Fruit fly (Drosophila melanogaster): ENCODE data around the gene BicD.

The BicD gene

dm6 chr2L:17410358-17410757 lies 62.7 kb downstream of the BicD start, which contains the start of the genes Polr2J and CG15141 (continued):
- TF ChIP-seq CG16813 (GFP tag; IDR thresholded peaks at IDR 0.05; ENCODE audit: partially characterized antibody), result peak; percentile 95
- TF ChIP-seq Dbx (GFP tag; IDR thresholded peaks at IDR 0.05), result peak; percentile 92
- no peak for TF ChIP-seq zf30C (GFP tag; optimal IDR thresholded peaks at IDR 0.05)
- TF ChIP-seq CG9797 (GFP tag; optimal IDR thresholded peaks at IDR 0.05), result peak; percentile 60
- peak; percentile 86 for TF ChIP-seq CG6689 (GFP tag; IDR thresholded peaks at IDR 0.05)
- TF ChIP-seq vnd (GFP tag; IDR thresholded peaks at IDR 0.05; ENCODE audit: partially characterized antibody), result peak; percentile 85
- TF ChIP-seq Aef1 (GFP tag; IDR thresholded peaks at IDR 0.05), result peak; percentile 91
- no peak for TF ChIP-seq eyg (GFP tag; optimal IDR thresholded peaks at IDR 0.05)
- TF ChIP-seq CG18476 (GFP tag; optimal IDR thresholded peaks at IDR 0.05), result peak; percentile 86
- peak; percentile 54; the same call in 1 of the 3 replicates for TF ChIP-seq Mrtf (GFP tag; IDR thresholded peaks at IDR 0.05)
- TF ChIP-seq tx (GFP tag; optimal IDR thresholded peaks at IDR 0.05), result peak; percentile 50
- TF ChIP-seq stwl (tag; optimal IDR thresholded peaks at IDR 0.05), result peak; percentile 95
- peak; percentile 93 for TF ChIP-seq CG13287 (GFP tag; IDR thresholded peaks at IDR 0.05; ENCODE audit: partially characterized antibody)
- TF ChIP-seq Elba2 (GFP tag; optimal IDR thresholded peaks at IDR 0.05), result peak; percentile 66
- TF ChIP-seq CG18011 (GFP tag; optimal IDR thresholded peaks at IDR 0.05), result peak; percentile 74
- TF ChIP-seq pita (GFP tag; optimal IDR thresholded peaks at IDR 0.05), result no peak
- TF ChIP-seq aop (GFP tag; IDR thresholded peaks at IDR 0.05), result no peak; the same call in 1 of the 2 replicates
- TF ChIP-seq bigmax (GFP tag; optimal IDR thresholded peaks at IDR 0.05), result no peak
- TF ChIP-seq lov (optimal IDR thresholded peaks at IDR 0.05), result no peak
- TF ChIP-seq lov (GFP tag; IDR thresholded peaks at IDR 0.05), result 0 out of 3 replicates have a peak, but pooled peaks have one; percentile 63
- peak; percentile 71 for TF ChIP-seq D19B (GFP tag; optimal IDR thresholded peaks at IDR 0.05)
- TF ChIP-seq tap (tag; optimal IDR thresholded peaks at IDR 0.05), result no peak
- peak; percentile 91 for TF ChIP-seq ssp (GFP tag; IDR thresholded peaks at IDR 0.05)
- peak; percentile 18 for TF ChIP-seq fd102C (GFP tag; optimal IDR thresholded peaks at IDR 0.05)
- 0 out of 2 replicates have a peak, but pooled peaks have one; percentile 35 for TF ChIP-seq CG10321 (GFP tag; IDR thresholded peaks at IDR 0.05)
- TF ChIP-seq crp (GFP tag; optimal IDR thresholded peaks at IDR 0.05), result peak in 1 of 2 experiments; percentile 81
- peak; percentile 57 for TF ChIP-seq tup (GFP tag; optimal IDR thresholded peaks at IDR 0.05)
- peak; percentile 63 for TF ChIP-seq Mes4 (GFP tag; optimal IDR thresholded peaks at IDR 0.05)
- TF ChIP-seq CG7357 (GFP tag; IDR thresholded peaks at IDR 0.05), result peak; percentile 79
- peak; percentile 98 for TF ChIP-seq Ets65A (GFP tag)
- peak; percentile 53 for TF ChIP-seq cwo (GFP tag; optimal IDR thresholded peaks at IDR 0.05)
- TF ChIP-seq CG8388 (GFP tag; optimal IDR thresholded peaks at IDR 0.05), result peak; percentile 77
- peak in 1 of 2 experiments; percentile 82 for TF ChIP-seq bsh (GFP tag; optimal IDR thresholded peaks at IDR 0.05)
- TF ChIP-seq CG11247 (GFP tag; IDR thresholded peaks at IDR 0.05), result peak; percentile 82
- TF ChIP-seq CG8290 (GFP tag; optimal IDR thresholded peaks at IDR 0.05), result peak; percentile 78
- TF ChIP-seq CG8290 (tag; optimal IDR thresholded peaks at IDR 0.05), result peak in 1 of 2 experiments; percentile 12
- no peak for TF ChIP-seq cg (GFP tag; optimal IDR thresholded peaks at IDR 0.05)
- TF ChIP-seq lmd (GFP tag; IDR thresholded peaks at IDR 0.05), result peak; percentile 84
- peak; percentile 60 for TF ChIP-seq Drgx (GFP tag; IDR thresholded peaks at IDR 0.05)
- TF ChIP-seq Dll (GFP tag; IDR thresholded peaks at IDR 0.05; ENCODE audit: partially characterized antibody), result peak; percentile 96
- TF ChIP-seq kay (GFP tag; optimal IDR thresholded peaks at IDR 0.05), result peak; percentile 71
- TF ChIP-seq kah (GFP tag; optimal IDR thresholded peaks at IDR 0.05), result peak; percentile 25
- peak; percentile 72; the same call in 2 of the 3 replicates for TF ChIP-seq B-H1 (GFP tag; IDR thresholded peaks at IDR 0.05)
- no peak for TF ChIP-seq Hey (tag; optimal IDR thresholded peaks at IDR 0.05)
- TF ChIP-seq wdn (GFP tag; IDR thresholded peaks at IDR 0.05), result peak; percentile 82
- peak; percentile 62 for TF ChIP-seq CG9437 (GFP tag; optimal IDR thresholded peaks at IDR 0.05)
- TF ChIP-seq pros (GFP tag; optimal IDR thresholded peaks at IDR 0.05), result no peak
- TF ChIP-seq Oaz (GFP tag; IDR thresholded peaks at IDR 0.05), result peak; percentile 56; the same call in 1 of the 2 replicates
- peak; percentile 65 for TF ChIP-seq hkb (optimal IDR thresholded peaks at IDR 0.05)
- TF ChIP-seq hkb (GFP tag; IDR thresholded peaks at IDR 0.05), result peak; percentile 81
- peak; percentile 77 for TF ChIP-seq CG18619 (GFP tag; optimal IDR thresholded peaks at IDR 0.05)

All from whole organism, embryonic.